Fruit fly (Drosophila melanogaster) whole organism, embryonic: ENCODE data around the gene CG43897.
A peak's percentile ranks its signal among the peaks of the same experiment; 100 is the strongest.

Experiments
- Antp ChIP-seq: fragments of 200-800 bp; sonication (Bioruptor generic); optimal IDR thresholded peaks from 3 replicates; lab custom pipeline; 2016; ENCODE audit warnings: missing biosample characterization, missing genetic modification characterization
- Atf3 ChIP-seq: fragments of 200-800 bp; sonication (Bioruptor generic); optimal IDR thresholded peaks from 3 replicates; lab custom pipeline; 2016; ENCODE audit warnings: missing biosample characterization, missing genetic modification characterization
- CG10321 ChIP-seq: fragments of 200-800 bp; sonication (Bioruptor generic); IDR thresholded peaks from 2 replicates; pipeline ENCODE4 v1.3.6; 2022; ENCODE audit warnings: missing biosample characterization, missing genetic modification characterization
- CG12299 ChIP-seq: fragments of 200-800 bp; sonication (Bioruptor generic); optimal IDR thresholded peaks from 2 replicates; lab custom pipeline; 2018; ENCODE audit warnings: missing biosample characterization, mild to moderate bottlenecking, missing genetic modification characterization
- CG1233 ChIP-seq: fragments of 200-800 bp; sonication (Bioruptor generic); optimal IDR thresholded peaks from 4 replicates; lab custom pipeline; 2018; ENCODE audit warnings: missing biosample characterization, mild to moderate bottlenecking, missing genetic modification characterization
- CG12942 ChIP-seq: fragments of 200-800 bp; sonication (Bioruptor generic); optimal IDR thresholded peaks from 3 replicates; lab custom pipeline; 2016; ENCODE audit warnings: missing biosample characterization, missing genetic modification characterization
- CG13894 ChIP-seq: fragments of 200-800 bp; sonication (Bioruptor generic); optimal IDR thresholded peaks from 3 replicates; lab custom pipeline; 2018; ENCODE audit warnings: missing biosample characterization, mild to moderate bottlenecking, missing genetic modification characterization, moderate library complexity
- CG14441 ChIP-seq: fragments of 200-800 bp; sonication (Bioruptor generic); IDR thresholded peaks from 2 replicates; pipeline ENCODE4 v1.3.6; 2022; ENCODE audit warnings: missing biosample characterization, missing genetic modification characterization
- CG15269 ChIP-seq: fragments of 200-800 bp; sonication (Bioruptor generic); optimal IDR thresholded peaks from 2 replicates; lab custom pipeline; 2018; ENCODE audit warnings: missing biosample characterization, mild to moderate bottlenecking, missing genetic modification characterization, moderate library complexity
- CG16779 ChIP-seq: fragments of 200-800 bp; sonication (Bioruptor generic); IDR thresholded peaks from 2 replicates; pipeline ENCODE4 v1.3.6; 2022; ENCODE audit warnings: missing biosample characterization, missing genetic modification characterization
- CG17328 ChIP-seq: fragments of 200-800 bp; sonication (Bioruptor generic); IDR thresholded peaks from 2 replicates; pipeline ENCODE4 v1.3.6; 2022; ENCODE audit warnings: missing biosample characterization, missing genetic modification characterization
- CG31365 ChIP-seq: fragments of 200-800 bp; sonication (Bioruptor generic); optimal IDR thresholded peaks from 2 replicates; lab custom pipeline; 2018; ENCODE audit warnings: missing biosample characterization, mild to moderate bottlenecking, missing genetic modification characterization
- CG3163 ChIP-seq: fragments of 200-800 bp; sonication (Bioruptor generic); optimal IDR thresholded peaks from 3 replicates; lab custom pipeline; 2016; ENCODE audit warnings: missing biosample characterization, missing genetic modification characterization
- CG3726 ChIP-seq: fragments of 200-800 bp; sonication (Bioruptor generic); IDR thresholded peaks from 3 replicates; pipeline ENCODE4, ENCODE4 v1.3.6; 2022; ENCODE audit warnings: missing biosample characterization, missing genetic modification characterization
- CG4360 ChIP-seq: fragments of 200-800 bp; sonication (Bioruptor generic); IDR thresholded peaks from 2 replicates; pipeline ENCODE4 v1.3.6; 2022; ENCODE audit warnings: missing biosample characterization, missing genetic modification characterization
- CG6765 ChIP-seq: fragments of 200-800 bp; sonication (Bioruptor generic); optimal IDR thresholded peaks from 3 replicates; lab custom pipeline; 2017; ENCODE audit warnings: missing biosample characterization, mild to moderate bottlenecking, missing genetic modification characterization
- CG7357 ChIP-seq: fragments of 200-800 bp; sonication (Bioruptor generic); IDR thresholded peaks from 3 replicates; pipeline ENCODE4 v1.3.6; 2022; ENCODE audit warnings: missing biosample characterization, missing genetic modification characterization
- CG7839 ChIP-seq: fragments of 200-800 bp; sonication (Bioruptor generic); optimal IDR thresholded peaks from 3 replicates; lab custom pipeline; 2018; ENCODE audit warnings: missing biosample characterization, mild to moderate bottlenecking, missing genetic modification characterization, moderate library complexity
- CG8944 ChIP-seq: fragments of 200-800 bp; sonication (Bioruptor generic); optimal IDR thresholded peaks from 3 replicates; lab custom pipeline; 2016; ENCODE audit warnings: missing biosample characterization, missing genetic modification characterization
- CG9932 ChIP-seq: fragments of 200-800 bp; sonication (Bioruptor generic); IDR thresholded peaks from 2 replicates; pipeline ENCODE4 v1.3.6; 2022; ENCODE audit warnings: missing biosample characterization, missing genetic modification characterization
- Doc3 ChIP-seq: fragments of 200-800 bp; sonication (Bioruptor generic); IDR thresholded peaks from 3 replicates; pipeline ENCODE4 v1.3.6; 2022; ENCODE audit warnings: missing biosample characterization, missing genetic modification characterization; ENCODE audit not compliant: partially characterized antibody
- ERR ChIP-seq: fragments of 200-800 bp; sonication (Bioruptor generic); optimal IDR thresholded peaks from 2 replicates; lab custom pipeline; 2016; ENCODE audit warnings: missing biosample characterization, missing genetic modification characterization
- Eip74EF ChIP-seq, 2 experiments: fragments of 200-800 bp in 1 of 2; fragments of >200 bp in 1 of 2; sonication (Bioruptor generic) in 1 of 2; optimal IDR thresholded peaks; 2 replicates each; lab custom pipeline; 2017 to 2019; ENCODE audit warnings: missing biosample characterization in 2 of 2, missing genetic modification characterization in 2 of 2, mild to moderate bottlenecking in 1 of 2, moderate library complexity in 1 of 2
- Hand ChIP-seq: fragments of 200-800 bp; sonication (Bioruptor generic); optimal IDR thresholded peaks from 2 replicates; lab custom pipeline; 2017; ENCODE audit warnings: mild to moderate bottlenecking, missing biosample characterization, missing genetic modification reagents, missing genetic modification characterization
- HmgZ ChIP-seq: fragments of 200-800 bp; sonication (Bioruptor generic); optimal IDR thresholded peaks from 2 replicates; lab custom pipeline; 2018; ENCODE audit warnings: missing biosample characterization, mild to moderate bottlenecking, missing genetic modification characterization
- Lhr ChIP-seq: fragments of 200-800 bp; sonication (Bioruptor generic); optimal IDR thresholded peaks from 3 replicates; lab custom pipeline; 2017; ENCODE audit warnings: mild to moderate bottlenecking, missing biosample characterization, missing genetic modification reagents, missing genetic modification characterization
- MTF-1 ChIP-seq: fragments of 200-800 bp; sonication (Bioruptor generic); optimal IDR thresholded peaks from 2 replicates; lab custom pipeline; 2018; ENCODE audit warnings: missing biosample characterization, mild to moderate bottlenecking, missing genetic modification characterization, borderline replicate concordance
- Med ChIP-seq: fragments of 200-800 bp; sonication (Bioruptor generic); peaks from one replicate; lab custom pipeline; 2016; ENCODE audit warnings: missing biosample characterization, missing genetic modification characterization, mild to moderate bottlenecking, inconsistent platforms, moderate library complexity
- Nf-YA ChIP-seq: fragments of 200-800 bp; sonication (Bioruptor generic); IDR thresholded peaks from 2 replicates; pipeline ENCODE4 v1.3.6; 2022; ENCODE audit warnings: missing biosample characterization, missing genetic modification characterization
- Scr ChIP-seq: fragments of 200-800 bp; sonication (Bioruptor generic); IDR thresholded peaks from 2 replicates; pipeline ENCODE4 v1.3.6; 2022; ENCODE audit warnings: missing biosample characterization, missing genetic modification characterization; ENCODE audit not compliant: partially characterized antibody
- ab ChIP-seq: fragments of 200-800 bp; sonication (Bioruptor generic); optimal IDR thresholded peaks from 2 replicates; lab custom pipeline; 2016; ENCODE audit warnings: missing biosample characterization, missing genetic modification characterization
- amos ChIP-seq: fragments of 200-800 bp; sonication (Bioruptor generic); IDR thresholded peaks from 2 replicates; pipeline ENCODE4 v1.3.6; 2022; ENCODE audit warnings: missing biosample characterization, missing genetic modification characterization; ENCODE audit not compliant: partially characterized antibody
- aop ChIP-seq: fragments of 200-800 bp; sonication (Bioruptor generic); IDR thresholded peaks from 2 replicates; pipeline ENCODE4 v1.3.6; 2022; ENCODE audit warnings: missing biosample characterization, missing genetic modification characterization
- ara ChIP-seq: fragments of 200-800 bp; sonication (Bioruptor generic); IDR thresholded peaks from 2 replicates; pipeline ENCODE4 v1.3.6; 2022; ENCODE audit warnings: missing biosample characterization, missing genetic modification characterization
- cas ChIP-seq: fragments of 200-800 bp; sonication (Bioruptor generic); IDR thresholded peaks from 2 replicates; pipeline ENCODE4 v1.3.6; 2022; ENCODE audit warnings: missing biosample characterization, missing genetic modification characterization
- crol ChIP-seq: fragments of 200-800 bp; sonication (Bioruptor generic); IDR thresholded peaks from 2 replicates; pipeline ENCODE4 v1.3.6; 2022; ENCODE audit warnings: missing biosample characterization, missing genetic modification characterization
- dimm ChIP-seq: fragments of 200-800 bp; sonication (Bioruptor generic); IDR thresholded peaks from 2 replicates; pipeline ENCODE4 v1.3.6; 2022; ENCODE audit warnings: missing biosample characterization, missing genetic modification characterization
- ewg ChIP-seq: fragments of 200-800 bp; sonication (Bioruptor generic); optimal IDR thresholded peaks from 3 replicates; lab custom pipeline; 2017; ENCODE audit warnings: mild to moderate bottlenecking, missing biosample characterization, missing genetic modification reagents, missing genetic modification characterization
- ftz-f1 ChIP-seq: fragments of 200-800 bp; sonication (Bioruptor generic); optimal IDR thresholded peaks from 2 replicates; lab custom pipeline; 2016; ENCODE audit warnings: missing biosample characterization, missing genetic modification characterization
- gem ChIP-seq: fragments of 200-800 bp; sonication (Bioruptor generic); optimal IDR thresholded peaks from 2 replicates; lab custom pipeline; 2019; ENCODE audit warnings: missing biosample characterization, mild to moderate bottlenecking, missing genetic modification characterization, moderate library complexity
- her ChIP-seq: fragments of 200-800 bp; sonication (Bioruptor generic); optimal IDR thresholded peaks from 2 replicates; lab custom pipeline; 2016; ENCODE audit warnings: missing biosample characterization, missing genetic modification characterization
- nau ChIP-seq: fragments of 200-800 bp; sonication (Bioruptor generic); optimal IDR thresholded peaks from 3 replicates; lab custom pipeline; 2017; ENCODE audit warnings: missing biosample characterization, mild to moderate bottlenecking, missing genetic modification characterization, missing genetic modification reagents
- nerfin-2 ChIP-seq: fragments of 200-800 bp; sonication (Bioruptor generic); IDR thresholded peaks from 2 replicates; pipeline ENCODE4 v1.3.6; 2022; ENCODE audit warnings: missing biosample characterization, missing genetic modification characterization; ENCODE audit not compliant: partially characterized antibody
- ranshi ChIP-seq: fragments of 200-800 bp; sonication (Bioruptor generic); IDR thresholded peaks from 2 replicates; pipeline ENCODE4 v1.3.6; 2022; ENCODE audit warnings: missing biosample characterization, missing genetic modification characterization
- run ChIP-seq: fragments of 200-800 bp; sonication (Bioruptor generic); optimal IDR thresholded peaks from 3 replicates; lab custom pipeline; 2018; ENCODE audit warnings: missing biosample characterization, mild to moderate bottlenecking, missing genetic modification characterization
- vvl ChIP-seq: fragments of 200-800 bp; sonication (Bioruptor generic); IDR thresholded peaks from 2 replicates; pipeline ENCODE4 v1.3.6; 2022; ENCODE audit warnings: missing biosample characterization, missing genetic modification characterization
- zen ChIP-seq: fragments of 200-800 bp; sonication (Bioruptor generic); optimal IDR thresholded peaks from 3 replicates; lab custom pipeline; 2018; ENCODE audit warnings: missing biosample characterization, mild to moderate bottlenecking, missing genetic modification characterization, moderate library complexity
- zen2 ChIP-seq: fragments of 200-800 bp; sonication (Bioruptor generic); IDR thresholded peaks from 3 replicates; pipeline ENCODE4 v1.3.6; 2022; ENCODE audit warnings: missing biosample characterization, missing genetic modification characterization; ENCODE audit not compliant: partially characterized antibody

CG43897 gene

DNA sequence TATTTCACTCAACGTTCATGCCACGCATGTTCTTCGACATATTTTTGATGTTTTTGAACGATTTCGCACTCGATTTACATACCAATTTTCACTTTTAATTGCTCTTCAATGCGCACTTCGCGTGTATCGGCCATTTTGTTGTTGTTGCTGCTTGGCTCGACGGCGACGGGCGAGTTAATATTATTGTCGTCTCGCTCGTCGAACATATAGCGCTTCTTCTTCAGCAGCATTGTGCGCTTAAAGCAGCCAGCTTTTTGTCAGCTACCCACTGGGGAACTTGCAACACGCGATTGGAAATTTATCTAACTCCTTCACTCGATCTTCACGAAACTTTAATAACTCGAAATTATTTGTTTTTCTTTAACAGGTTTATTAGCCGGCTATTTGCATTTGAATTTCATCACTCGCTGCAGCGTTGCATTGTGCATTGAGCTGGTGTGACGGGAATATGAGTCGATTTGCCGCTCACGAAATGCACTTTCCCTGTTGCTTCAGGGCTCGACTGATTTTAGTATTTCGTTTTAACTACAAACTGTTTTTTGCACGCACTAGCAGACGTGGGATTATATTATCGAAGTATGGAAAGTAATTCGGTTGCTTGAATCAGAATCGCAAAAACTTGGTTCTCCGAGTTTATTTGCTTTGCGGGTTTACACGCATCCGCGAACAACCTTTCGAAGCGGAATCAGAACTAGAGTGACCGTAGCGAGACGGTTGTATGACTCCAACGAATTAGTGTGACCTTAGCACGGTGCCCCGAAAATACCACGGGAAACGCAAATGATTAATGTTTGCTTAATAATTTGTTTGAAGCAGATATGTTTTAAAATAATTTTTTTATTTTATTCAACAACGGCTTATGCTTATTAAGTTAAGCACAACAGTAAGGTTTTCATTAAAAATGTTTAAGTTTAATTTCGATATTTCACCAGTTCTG lies 41.2 kb downstream of the CG43897 start, which contains the start of gene RasGAP1 (continued):
- no peak for TF ChIP-seq CG12299
- no peak for TF ChIP-seq aop (GFP tag; lab: Robert Waterston, UW)
- no peak for TF ChIP-seq HmgZ (tag; lab: Kevin White, UChicago)
- TF ChIP-seq CG9932 (GFP tag; lab: Robert Waterston, UW), result peak; percentile 22; the same call in 1 of the 2 replicates
- no peak for TF ChIP-seq ab (GFP tag; lab: Kevin White, UChicago)
- TF ChIP-seq CG6765 (GFP tag; lab: Kevin White, UChicago), result no peak
- TF ChIP-seq CG7357 (GFP tag; lab: Robert Waterston, UW), result no peak
- peak; percentile 50 for TF ChIP-seq ewg
- no peak for TF ChIP-seq ERR (GFP tag; lab: Kevin White, UChicago)
- TF ChIP-seq CG8944, result no peak
- TF ChIP-seq cas, result no peak
- TF ChIP-seq Hand (GFP tag; lab: Kevin White, UChicago), result no peak
- no peak for TF ChIP-seq ara (GFP tag; lab: Robert Waterston, UW)
- peak; percentile 71 for TF ChIP-seq Med
- TF ChIP-seq ftz-f1 (GFP tag; lab: Kevin White, UChicago), result no peak
- no peak for TF ChIP-seq ranshi (GFP tag; lab: Robert Waterston, UW)
- TF ChIP-seq Nf-YA (GFP tag; lab: Robert Waterston, UW), result no peak
- TF ChIP-seq zen, result no peak
- no peak for TF ChIP-seq dimm
- TF ChIP-seq CG31365 (tag; lab: Kevin White, UChicago), result no peak
- no peak for TF ChIP-seq Lhr (GFP tag; lab: Kevin White, UChicago)
- peak; percentile 88 for TF ChIP-seq CG4360 (GFP tag; lab: Robert Waterston, UW)
- TF ChIP-seq run (tag; lab: Kevin White, UChicago), result no peak
- no peak for TF ChIP-seq Antp (GFP tag; lab: Kevin White, UChicago)
- no peak for TF ChIP-seq Atf3 (GFP tag; lab: Kevin White, UChicago)
- TF ChIP-seq CG16779 (GFP tag; lab: Robert Waterston, UW), result no peak
- TF ChIP-seq her (GFP tag; lab: Kevin White, UChicago), result peak; percentile 99
- TF ChIP-seq CG17328 (GFP tag; lab: Robert Waterston, UW), result no peak
- TF ChIP-seq nau (GFP tag; lab: Kevin White, UChicago), result no peak
- 0 out of 2 replicates have a peak, but pooled peaks have one; percentile 8 for TF ChIP-seq CG14441 (GFP tag; lab: Robert Waterston, UW)
- TF ChIP-seq crol, result no peak
- peak; percentile 46 for TF ChIP-seq amos (GFP tag; lab: Robert Waterston, UW)
- no peak for TF ChIP-seq CG12942 (GFP tag; lab: Kevin White, UChicago)
- no peak for TF ChIP-seq CG3163 (GFP tag; lab: Kevin White, UChicago)
- TF ChIP-seq CG7839, result no peak
- TF ChIP-seq vvl (GFP tag; lab: Robert Waterston, UW), result peak; percentile 51
- TF ChIP-seq Eip74EF (GFP tag; optimal IDR thresholded peaks at IDR 0.05; lab: Kevin White, UChicago), result no peak
- peak; percentile 22 for TF ChIP-seq CG15269 (tag; lab: Kevin White, UChicago)
- peak; percentile 13 for TF ChIP-seq MTF-1 (GFP tag; lab: Kevin White, UChicago)
- TF ChIP-seq CG3726 (GFP tag; lab: Robert Waterston, UW), result no peak
- no peak for TF ChIP-seq zen2 (GFP tag; lab: Robert Waterston, UW)
- no peak for TF ChIP-seq gem (tag; lab: Kevin White, UChicago)
- no peak for TF ChIP-seq CG1233 (GFP tag; lab: Kevin White, UChicago)
- peak; percentile 11 for TF ChIP-seq CG13894 (tag; lab: Kevin White, UChicago)
- 0 out of 3 replicates have a peak, but pooled peaks have one; percentile 44 for TF ChIP-seq Doc3
- no peak for TF ChIP-seq nerfin-2
- TF ChIP-seq CG10321 (GFP tag; lab: Robert Waterston, UW), result peak; percentile 97
- 0 out of 2 replicates have a peak, but pooled peaks have one; percentile 36 for TF ChIP-seq Scr (GFP tag; lab: Robert Waterston, UW)
